Fruit fly (Drosophila melanogaster) whole organism, pupa: ENCODE measurements around the gene bond.

Source experiments
- CG8301 ChIP-seq: fragments of 200-800 bp; sonication (Bioruptor generic); optimal IDR thresholded peaks from 2 replicates; lab custom pipeline; 2018; ENCODE audit warnings: missing biosample characterization, mild to moderate bottlenecking, missing genetic modification characterization
- D1 ChIP-seq: fragments of 200-800 bp; sonication (Bioruptor generic); optimal IDR thresholded peaks from 2 replicates; lab custom pipeline; 2018; ENCODE audit warnings: missing biosample characterization, mild to moderate bottlenecking, missing genetic modification characterization, moderate library complexity
- Snoo ChIP-seq: fragments of 200-800 bp; sonication (Bioruptor generic); optimal IDR thresholded peaks from 3 replicates; lab custom pipeline; 2017; ENCODE audit warnings: missing biosample characterization, mild to moderate bottlenecking, missing genetic modification characterization, inconsistent platforms

DNA sequence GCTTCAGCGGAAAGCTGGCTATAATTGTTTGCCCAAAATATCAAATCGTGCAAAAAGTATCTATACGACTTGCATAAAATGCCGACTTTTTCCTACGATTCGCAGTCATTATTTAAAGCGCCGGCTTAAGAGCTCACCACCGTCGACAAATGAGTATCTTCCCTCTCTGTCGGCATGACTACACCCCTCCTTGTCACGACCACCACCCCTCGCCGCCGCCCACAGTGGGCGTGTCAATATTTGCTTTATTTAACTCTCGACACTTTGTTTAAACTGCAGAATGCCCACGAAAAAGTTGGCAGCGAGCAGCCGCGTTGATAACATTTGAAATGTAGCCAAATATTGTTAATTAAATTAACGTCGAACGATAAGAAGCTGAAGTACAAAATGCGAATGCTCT is 32.2 kb upstream of the bond start:
- TF ChIP-seq D1 (tag; lab: Kevin White, UChicago) (no peak), CG8301 (tag; lab: Kevin White, UChicago) (no peak), Snoo (no peak)
